Fruit fly (Drosophila melanogaster) whole organism, wandering third instar larva: Measurements from ENCODE around the gene CG13082.
A peak's percentile ranks its signal among the peaks of the same experiment; 100 is the strongest.

Experiments
- Abd-B ChIP-seq: fragments of >200 bp; optimal IDR thresholded peaks from 2 replicates; lab custom pipeline; 2017; ENCODE audit warnings: missing biosample characterization, missing genetic modification characterization
- CG9705 ChIP-seq: fragments of 200-800 bp; sonication (Bioruptor generic); optimal IDR thresholded peaks from 2 replicates; lab custom pipeline; 2018; ENCODE audit warnings: missing biosample characterization, mild to moderate bottlenecking, missing genetic modification characterization
- CrebA ChIP-seq: fragments of 200-800 bp; sonication (Bioruptor generic); optimal IDR thresholded peaks from 2 replicates; lab custom pipeline; 2016; ENCODE audit warnings: missing biosample characterization, mild to moderate bottlenecking, missing genetic modification characterization, borderline replicate concordance
- Dfd ChIP-seq: fragments of >200 bp; optimal IDR thresholded peaks from 2 replicates; lab custom pipeline; 2017; ENCODE audit warnings: missing biosample characterization, missing genetic modification characterization
- HLH106 ChIP-seq: fragments of 200-800 bp; optimal IDR thresholded peaks from 3 replicates; lab custom pipeline; 2019; ENCODE audit warnings: missing biosample characterization, mild to moderate bottlenecking, missing genetic modification characterization, moderate library complexity
- Hnf4 ChIP-seq: fragments of 200-800 bp; sonication (Bioruptor generic); optimal IDR thresholded peaks from 2 replicates; lab custom pipeline; 2016; ENCODE audit warnings: missing biosample characterization, mild to moderate bottlenecking, missing genetic modification characterization
- Hr78 ChIP-seq: fragments of >200 bp; optimal IDR thresholded peaks from 2 replicates; lab custom pipeline; 2017; ENCODE audit warnings: missing biosample characterization, missing genetic modification characterization
- Hr83 ChIP-seq: fragments of 200-300 bp; sonication (Bioruptor generic); optimal IDR thresholded peaks from 2 replicates; lab custom pipeline; 2016; ENCODE audit warnings: missing biosample characterization, mild to moderate bottlenecking, missing genetic modification characterization, moderate library complexity; ENCODE audit not compliant: poor library complexity, severe bottlenecking
- Jra ChIP-seq: sonication (Bioruptor generic); optimal IDR thresholded peaks from 2 replicates; lab custom pipeline; 2016; ENCODE audit warnings: missing biosample characterization, missing genetic modification characterization
- Mio ChIP-seq: sonication (Bioruptor generic); optimal IDR thresholded peaks from 2 replicates; lab custom pipeline; 2016; ENCODE audit warnings: missing biosample characterization, missing genetic modification characterization
- Myc ChIP-seq: fragments of >200 bp; optimal IDR thresholded peaks from 2 replicates; lab custom pipeline; 2017
- N ChIP-seq: fragments of >200 bp; optimal IDR thresholded peaks from 2 replicates; lab custom pipeline; 2018; ENCODE audit warnings: missing biosample characterization, missing external identifiers, missing genetic modification characterization
- OdsH ChIP-seq: fragments of 200-800 bp; sonication (Bioruptor generic); optimal IDR thresholded peaks from 2 replicates; lab custom pipeline; 2016; ENCODE audit warnings: missing biosample characterization, mild to moderate bottlenecking, missing genetic modification characterization
- Rel ChIP-seq, 2 experiments: fragments of 200-800 bp; sonication (Bioruptor generic) in 1 of 2; optimal IDR thresholded peaks; 2 replicates in 1 of 2; 3 replicates in 1 of 2; lab custom pipeline; 2016 to 2019; ENCODE audit warnings: mild to moderate bottlenecking in 2 of 2, missing biosample characterization in 2 of 2, missing genetic modification characterization in 2 of 2, moderate library complexity in 1 of 2
- Sp1 ChIP-seq: fragments of 200-800 bp; sonication (Bioruptor generic); optimal IDR thresholded peaks from 3 replicates; lab custom pipeline; 2019; ENCODE audit warnings: missing biosample characterization, mild to moderate bottlenecking, missing genetic modification characterization, moderate library complexity
- Vsx2 ChIP-seq: fragments of 200-300, 225-300 bp; sonication (Bioruptor generic); optimal IDR thresholded peaks from 2 replicates; lab custom pipeline; 2018; ENCODE audit warnings: missing biosample characterization, missing genetic modification characterization; ENCODE audit not compliant: partially characterized antibody
- br ChIP-seq: fragments of 200-800 bp; sonication (Bioruptor generic); optimal IDR thresholded peaks from 2 replicates; lab custom pipeline; 2016; ENCODE audit warnings: missing biosample characterization, missing genetic modification characterization
- brk ChIP-seq: fragments of 200-800 bp; sonication (Bioruptor generic); optimal IDR thresholded peaks from 2 replicates; lab custom pipeline; 2016; ENCODE audit warnings: missing biosample characterization, mild to moderate bottlenecking, missing genetic modification characterization
- dmrt93B ChIP-seq: fragments of 200-800 bp; sonication (Bioruptor generic); optimal IDR thresholded peaks from 2 replicates; lab custom pipeline; 2018; ENCODE audit warnings: missing biosample characterization, mild to moderate bottlenecking, missing genetic modification characterization
- dsf ChIP-seq: sonication (Bioruptor generic); optimal IDR thresholded peaks from 2 replicates; lab custom pipeline; 2016; ENCODE audit warnings: missing biosample characterization, missing genetic modification characterization, borderline replicate concordance
- ey ChIP-seq: fragments of 200-800 bp; sonication (Bioruptor generic); optimal IDR thresholded peaks from 2 replicates; lab custom pipeline; 2016; ENCODE audit warnings: missing biosample characterization, missing genetic modification characterization
- foxo ChIP-seq, 2 experiments: fragments of 200-800 bp; sonication (Bioruptor generic); optimal IDR thresholded peaks; 2 replicates in 1 of 2; 3 replicates in 1 of 2; lab custom pipeline; 2016 to 2017; ENCODE audit warnings: missing biosample characterization in 2 of 2, missing genetic modification characterization in 2 of 2
- fru ChIP-seq: fragments of 200-800 bp; sonication (Bioruptor generic); optimal IDR thresholded peaks from 3 replicates; lab custom pipeline; 2016; ENCODE audit warnings: missing biosample characterization, mild to moderate bottlenecking, missing genetic modification characterization
- h ChIP-seq: fragments of 200-800 bp; sonication (Bioruptor generic); optimal IDR thresholded peaks from 3 replicates; lab custom pipeline; 2016; ENCODE audit warnings: missing biosample characterization, mild to moderate bottlenecking, missing genetic modification characterization
- jim ChIP-seq: fragments of 175-275, 200-325 bp; sonication (Bioruptor generic); optimal IDR thresholded peaks from 2 replicates; lab custom pipeline; 2016; ENCODE audit warnings: missing biosample characterization, mild to moderate bottlenecking, missing genetic modification characterization
- lola ChIP-seq: fragments of >200 bp; optimal IDR thresholded peaks from 2 replicates; lab custom pipeline; 2017; ENCODE audit warnings: missing biosample characterization, missing genetic modification characterization
- pan ChIP-seq: fragments of >200 bp; optimal IDR thresholded peaks from 2 replicates; lab custom pipeline; 2017
- psq ChIP-seq: fragments of 200-800 bp; sonication (Bioruptor generic); optimal IDR thresholded peaks from 3 replicates; lab custom pipeline; 2017; ENCODE audit warnings: missing biosample characterization, mild to moderate bottlenecking, missing genetic modification characterization, moderate library complexity
- rgr ChIP-seq: fragments of 200-800 bp; sonication (Bioruptor generic); optimal IDR thresholded peaks from 3 replicates; lab custom pipeline; 2016; ENCODE audit warnings: missing biosample characterization, mild to moderate bottlenecking, missing genetic modification characterization
- tai ChIP-seq: sonication (Bioruptor generic); optimal IDR thresholded peaks from 2 replicates; lab custom pipeline; 2016; ENCODE audit warnings: missing biosample characterization, missing genetic modification characterization
- usp ChIP-seq: fragments of >200 bp; optimal IDR thresholded peaks from 2 replicates; lab custom pipeline; 2017; ENCODE audit warnings: missing biosample characterization, missing genetic modification characterization
- woc ChIP-seq: sonication (Bioruptor generic); optimal IDR thresholded peaks from 2 replicates; lab custom pipeline; 2016; ENCODE audit warnings: missing biosample characterization, mild to moderate bottlenecking, missing genetic modification characterization

CG13082 gene

DNA sequence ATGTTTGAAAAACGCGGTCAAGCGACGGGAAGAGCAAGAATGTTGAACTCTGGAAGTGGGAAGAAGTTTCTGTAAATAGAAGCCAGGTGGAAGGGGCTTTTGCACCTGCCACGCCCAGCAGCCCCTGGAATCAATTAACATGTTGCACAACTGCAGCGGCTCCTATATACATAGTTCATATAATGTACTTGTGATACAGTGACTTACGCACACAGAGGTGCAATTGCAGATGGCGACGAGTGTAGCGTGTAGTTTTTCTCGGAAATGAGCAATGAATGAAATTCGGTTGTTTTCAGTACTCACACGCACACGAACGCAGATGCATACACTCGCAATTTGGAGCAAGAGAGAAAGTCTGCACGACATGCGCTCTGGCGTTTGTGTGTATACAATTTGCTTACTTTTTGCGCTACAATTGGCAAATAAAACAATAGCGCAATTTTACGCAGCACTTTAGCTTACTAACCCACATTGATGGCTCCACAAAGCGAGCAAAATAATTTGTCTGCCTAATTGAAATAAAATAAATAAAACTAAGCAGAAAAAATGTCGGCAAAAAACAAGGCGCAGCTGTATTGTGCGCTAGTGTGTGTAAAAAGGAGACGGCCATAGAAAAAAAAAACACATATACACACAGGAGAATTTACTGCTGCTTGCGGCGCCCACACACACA lies 38.2 kb downstream of the CG13082 start:
- no peak for TF ChIP-seq woc (GFP tag; lab: Kevin White, UChicago)
- TF ChIP-seq rgr, result no peak
- TF ChIP-seq foxo (GFP tag; optimal IDR thresholded peaks at IDR 0.05; lab: Kevin White, UChicago), result no peak
- TF ChIP-seq Hr78 (GFP tag; lab: Kevin White, UChicago), result peak; percentile 71
- no peak for TF ChIP-seq Jra
- no peak for TF ChIP-seq usp (GFP tag; lab: Kevin White, UChicago)
- no peak for TF ChIP-seq lola (GFP tag; lab: Kevin White, UChicago)
- no peak for TF ChIP-seq jim (GFP tag; lab: Kevin White, UChicago)
- TF ChIP-seq h, result peak; percentile 5
- TF ChIP-seq Mio (GFP tag; lab: Kevin White, UChicago), result no peak
- no peak for TF ChIP-seq Rel (GFP tag; optimal IDR thresholded peaks at IDR 0.05; lab: Kevin White, UChicago)
- TF ChIP-seq Rel (tag; optimal IDR thresholded peaks at IDR 0.05; lab: Kevin White, UChicago), result no peak
- TF ChIP-seq dmrt93B (GFP tag; lab: Kevin White, UChicago), result no peak
- no peak for TF ChIP-seq Vsx2 (GFP tag; lab: Kevin White, UChicago)
- TF ChIP-seq brk, result no peak
- TF ChIP-seq pan (lab: Kevin White, UChicago), result no peak
- TF ChIP-seq Sp1 (GFP tag; lab: Kevin White, UChicago), result no peak
- no peak for TF ChIP-seq dsf (GFP tag; lab: Kevin White, UChicago)
- TF ChIP-seq br, result peak; percentile 15
- no peak for TF ChIP-seq Myc
- TF ChIP-seq N (GFP tag; lab: Kevin White, UChicago), result peak; percentile 85
- TF ChIP-seq Abd-B (GFP tag; lab: Kevin White, UChicago), result peak; percentile 28
- no peak for TF ChIP-seq CrebA
- no peak for TF ChIP-seq OdsH (GFP tag; lab: Kevin White, UChicago)
- TF ChIP-seq Dfd (GFP tag; lab: Kevin White, UChicago), result no peak

DNA sequence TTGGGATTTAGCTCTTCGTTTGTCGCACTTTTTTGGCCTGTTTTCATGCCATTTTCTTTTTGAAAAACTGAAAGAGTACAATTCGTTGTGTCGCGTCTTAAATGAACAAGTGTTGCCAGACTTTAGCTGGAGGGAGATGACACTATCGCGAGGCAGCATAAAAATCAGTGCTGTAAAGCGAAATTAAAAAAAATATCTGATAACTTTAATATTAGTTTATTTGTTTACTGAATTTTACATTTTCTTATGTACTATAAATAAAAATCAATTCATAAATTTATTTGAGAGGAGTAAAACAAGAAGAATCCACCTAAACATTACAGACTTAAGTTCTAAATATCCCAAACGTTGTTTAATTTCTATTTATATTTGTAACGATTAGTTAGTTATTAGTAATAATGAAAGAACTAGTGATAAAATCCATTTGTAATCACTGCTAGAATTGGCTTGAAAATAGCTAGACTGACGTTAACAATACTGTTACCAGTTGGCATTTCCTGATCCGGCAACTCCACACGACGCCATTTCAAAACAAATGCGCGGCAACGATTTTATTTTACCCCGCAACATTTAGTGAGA lies 39.1 kb downstream of the CG13082 start, which contains the start of the genes spi and msb1l:
Gene spi, minus strand, starts transcription at position 129 of the 579 bp plus-strand sequence.
Gene msb1l, plus strand, starts transcription at position 515 of the 579 bp plus-strand sequence.
- TF ChIP-seq dmrt93B (GFP tag; lab: Kevin White, UChicago) (peak; percentile 20), Hr83 (GFP tag; lab: Kevin White, UChicago) (peak; percentile 39), Jra (peak; percentile 2), psq (GFP tag; lab: Kevin White, UChicago) (peak; percentile 36), ey (GFP tag; lab: Kevin White, UChicago) (peak; percentile 23), fru (GFP tag; lab: Kevin White, UChicago) (no peak), OdsH (GFP tag; lab: Kevin White, UChicago) (peak; percentile 16), h (peak; percentile 60), br (no peak), Abd-B (GFP tag; lab: Kevin White, UChicago) (no peak), Hnf4 (GFP tag; lab: Kevin White, UChicago) (no peak), Myc (peak; percentile 75), dsf (GFP tag; lab: Kevin White, UChicago) (peak; percentile 44), Mio (GFP tag; lab: Kevin White, UChicago) (no peak), CG9705 (GFP tag; lab: Kevin White, UChicago) (peak; percentile 3), tai (GFP tag; lab: Kevin White, UChicago) (no peak), foxo (GFP tag; optimal IDR thresholded peaks at IDR 0.05; lab: Kevin White, UChicago) (peak in 1 of 2 experiments; percentile 69), Sp1 (GFP tag; lab: Kevin White, UChicago) (peak; percentile 41), woc (GFP tag; lab: Kevin White, UChicago) (peak; percentile 61), rgr (peak; percentile 48), CrebA (no peak), HLH106 (tag; lab: Kevin White, UChicago) (peak; percentile 72)

DNA sequence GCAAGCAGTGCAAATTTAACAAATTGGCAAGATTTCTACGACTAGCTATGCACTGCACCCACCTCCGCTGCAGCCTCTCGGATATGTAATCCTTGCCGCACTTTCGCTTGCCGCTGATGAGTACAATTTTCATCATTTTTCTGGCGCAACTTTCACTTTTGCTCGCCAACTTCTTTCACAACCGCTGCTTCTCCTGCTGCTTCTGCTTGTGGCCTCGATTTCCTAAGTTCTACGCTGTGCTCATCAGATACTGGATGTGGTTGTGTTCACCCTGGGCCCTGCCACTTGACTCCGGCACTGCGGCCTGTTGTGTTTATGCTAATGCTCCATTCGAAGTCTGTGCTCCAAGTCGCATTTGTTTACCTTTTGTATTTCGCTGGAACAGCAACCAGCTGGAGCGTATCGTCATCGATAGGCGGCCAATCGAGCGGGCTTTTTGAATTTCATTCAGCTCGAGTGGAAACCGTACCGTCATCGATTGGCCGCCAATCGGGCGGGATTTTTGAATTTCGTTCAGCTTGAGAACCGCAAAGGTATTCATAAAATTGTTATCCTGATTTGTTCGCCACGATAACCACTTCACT lies 41.9 kb downstream of the CG13082 start, which contains the start of gene Pmvk:
Gene Pmvk, minus strand, starts transcription at position 357 of the 584 bp plus-strand sequence.
- TF ChIP-seq HLH106 (tag; lab: Kevin White, UChicago), result no peak
- no peak for TF ChIP-seq CG9705 (GFP tag; lab: Kevin White, UChicago)
- no peak for TF ChIP-seq Vsx2 (GFP tag; lab: Kevin White, UChicago)
- TF ChIP-seq Rel (GFP tag; optimal IDR thresholded peaks at IDR 0.05; lab: Kevin White, UChicago), result no peak
- TF ChIP-seq Rel (tag; optimal IDR thresholded peaks at IDR 0.05; lab: Kevin White, UChicago), result peak; percentile 5
